Fruit fly (Drosophila melanogaster): Measurements from ENCODE around the gene CG11619.

Gene CG11619

dm6 chr3L:18996030-18996773 is 8.1 kb upstream of the CG11619 start (continued):
- TF ChIP-seq CG11456 (GFP tag; IDR thresholded peaks at IDR 0.05) (peak; percentile 79; the same call in 2 of the 3 replicates), CG1602 (GFP tag; optimal IDR thresholded peaks at IDR 0.05) (peak; percentile 57), jing (GFP tag; optimal IDR thresholded peaks at IDR 0.05) (no peak), CG12104 (GFP tag; optimal IDR thresholded peaks at IDR 0.05) (peak; percentile 50), CG4424 (GFP tag; optimal IDR thresholded peaks at IDR 0.05) (peak; percentile 53), Hsf (GFP tag; optimal IDR thresholded peaks at IDR 0.05) (peak; percentile 69), slp2 (GFP tag; optimal IDR thresholded peaks at IDR 0.05) (peak; percentile 43), D (optimal IDR thresholded peaks at IDR 0.05) (no peak), D (GFP tag; optimal IDR thresholded peaks at IDR 0.05) (peak; percentile 69), ttk (GFP tag; IDR thresholded peaks at IDR 0.05) (peak; percentile 8; the same call in 1 of the 2 replicates), CG12942 (GFP tag; optimal IDR thresholded peaks at IDR 0.05) (peak; percentile 30), Abd-B (GFP tag; optimal IDR thresholded peaks at IDR 0.05) (peak; percentile 70), CG8765 (GFP tag; IDR thresholded peaks at IDR 0.05) (no peak), da (GFP tag; optimal IDR thresholded peaks at IDR 0.05) (no peak), ara (GFP tag; IDR thresholded peaks at IDR 0.05) (peak; percentile 50; the same call in 1 of the 2 replicates), bab2 (GFP tag; optimal IDR thresholded peaks at IDR 0.05) (peak; percentile 30), Atf6 (GFP tag; IDR thresholded peaks at IDR 0.05) (peak; percentile 71), unc-4 (GFP tag; IDR thresholded peaks at IDR 0.05; ENCODE audit: partially characterized antibody) (0 out of 2 replicates have a peak, but pooled peaks have one; percentile 40), sim (GFP tag; IDR thresholded peaks at IDR 0.05) (0 out of 2 replicates have a peak, but pooled peaks have one; percentile 48), gsb (GFP tag; IDR thresholded peaks at IDR 0.05) (peak; percentile 51; the same call in 1 of the 2 replicates), CG11504 (tag; optimal IDR thresholded peaks at IDR 0.05) (peak; percentile 74), CG7786 (GFP tag; optimal IDR thresholded peaks at IDR 0.05) (peak; percentile 76), CG13624 (GFP tag; optimal IDR thresholded peaks at IDR 0.05) (peak; percentile 28), C15 (GFP tag; IDR thresholded peaks at IDR 0.05) (no peak), CG8478 (optimal IDR thresholded peaks at IDR 0.05) (no peak), Asciz (GFP tag; optimal IDR thresholded peaks at IDR 0.05) (peak; percentile 53), CoRest (tag; optimal IDR thresholded peaks at IDR 0.05) (peak; percentile 85), dati (GFP tag; IDR thresholded peaks at IDR 0.05) (no peak), nom (GFP tag; optimal IDR thresholded peaks at IDR 0.05) (no peak), schlank (tag; optimal IDR thresholded peaks at IDR 0.05) (peak; percentile 63), CG2875 (GFP tag; optimal IDR thresholded peaks at IDR 0.05) (no peak), shn (GFP tag; optimal IDR thresholded peaks at IDR 0.05) (peak; percentile 74), CG34376 (GFP tag; optimal IDR thresholded peaks at IDR 0.05) (no peak), pfk (GFP tag; optimal IDR thresholded peaks at IDR 0.05) (no peak), CG31441 (GFP tag; IDR thresholded peaks at IDR 0.05) (peak; percentile 59), Optix (GFP tag; IDR thresholded peaks at IDR 0.05) (0 out of 3 replicates have a peak, but pooled peaks have one; percentile 28), ac (GFP tag; optimal IDR thresholded peaks at IDR 0.05) (no peak), CG4854 (GFP tag; optimal IDR thresholded peaks at IDR 0.05) (no peak), sr (GFP tag; IDR thresholded peaks at IDR 0.05) (0 out of 3 replicates have a peak, but pooled peaks have one; percentile 3), CG2202 (tag; optimal IDR thresholded peaks at IDR 0.05) (no peak), Hmr (GFP tag; optimal IDR thresholded peaks at IDR 0.05) (peak; percentile 80), ATbp (GFP tag; optimal IDR thresholded peaks at IDR 0.05) (peak; percentile 27), fd64A (GFP tag; optimal IDR thresholded peaks at IDR 0.05) (peak; percentile 40), scrt (GFP tag; optimal IDR thresholded peaks at IDR 0.05) (no peak), hkb (optimal IDR thresholded peaks at IDR 0.05) (no peak), hkb (GFP tag; IDR thresholded peaks at IDR 0.05) (no peak), CG8281 (tag; optimal IDR thresholded peaks at IDR 0.05) (peak; percentile 36), CG6654 (GFP tag; optimal IDR thresholded peaks at IDR 0.05) (peak; percentile 56), CG11723 (GFP tag; optimal IDR thresholded peaks at IDR 0.05) (peak; percentile 60), CG17186 (GFP tag; optimal IDR thresholded peaks at IDR 0.05) (no peak)
